Worm (Caenorhabditis elegans) whole organism, early embryonic: Measurements from ENCODE around the gene F46B3.9.

ENCODE experiments used
- ama-1 ChIP-seq: fragments of 150-350 bp; optimal IDR thresholded peaks from 2 replicates; lab custom pipeline; 2014
- ceh-36 ChIP-seq: sonication (generic microtip); optimal IDR thresholded peaks from 2 replicates; lab custom pipeline; 2016; ENCODE audit warnings: missing genetic modification characterization, inconsistent platforms, missing compliant biosample characterization
- flt-1 ChIP-seq: fragments of 200-800 bp; sonication (Bioruptor generic); IDR thresholded peaks from 2 replicates; pipeline ENCODE4 v1.3.6; 2022; ENCODE audit warnings: missing genetic modification characterization, missing compliant biosample characterization
- pes-1 ChIP-seq: fragments of 200-800 bp; sonication (Bioruptor generic); IDR thresholded peaks from 2 replicates; pipeline ENCODE4 v1.3.6; 2022; ENCODE audit warnings: missing genetic modification reagents, missing genetic modification characterization, missing compliant biosample characterization
- tbx-11 ChIP-seq: fragments of 200-800 bp; sonication (Bioruptor generic); IDR thresholded peaks from 2 replicates; pipeline ENCODE4 v1.3.6; 2022; ENCODE audit warnings: missing genetic modification characterization, missing compliant biosample characterization

ce11 chrV:20595653-20596052, 30.3 kb downstream of the F46B3.9 start, which contains the start of gene F26F2.11:
- no peak for TF ChIP-seq ama-1
- TF ChIP-seq flt-1 (GFP tag; lab: Robert Waterston, UW) = no peak
- no peak for TF ChIP-seq tbx-11 (GFP tag; lab: Robert Waterston, UW)
- TF ChIP-seq ceh-36 = no peak
- TF ChIP-seq pes-1 (GFP tag; lab: Robert Waterston, UW) = no peak
